Worm (Caenorhabditis elegans): ENCODE measurements around the gene sto-5.

Gene sto-5

DNA sequence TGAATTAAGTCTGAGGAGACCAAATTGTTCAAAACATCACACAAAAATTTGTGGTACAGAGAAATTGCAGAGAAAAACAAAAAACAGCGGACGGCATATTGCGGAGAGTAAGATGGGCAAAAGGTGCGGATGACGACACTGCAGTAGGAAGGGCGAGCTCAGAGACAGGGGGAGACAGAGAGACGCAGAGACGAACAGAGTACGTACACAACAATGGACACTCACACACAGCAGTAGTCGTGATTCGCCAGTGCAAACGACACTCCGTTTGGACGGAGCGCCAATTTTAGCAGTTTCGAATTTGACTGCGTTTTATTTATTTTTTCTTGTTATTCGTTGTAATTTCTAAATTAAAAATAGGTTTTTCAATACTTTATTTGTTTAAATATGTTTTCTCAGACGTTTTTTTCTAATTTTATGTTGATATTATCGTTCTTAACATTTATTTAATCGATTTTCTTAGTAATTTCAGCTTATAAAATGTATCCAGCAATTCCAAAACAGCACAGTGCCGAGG is 47.2 kb upstream of the sto-5 start, which contains the start of gene T20F7.1 (continued):
- TF ChIP-seq dpl-1 (GFP tag; optimal IDR thresholded peaks at IDR 0.05) (peak; percentile 6 to 54 (median 49)), nhr-90 (tag; optimal IDR thresholded peaks at IDR 0.05; ENCODE audit: poor library complexity) (peak; percentile 68), zag-1 (tag; optimal IDR thresholded peaks at IDR 0.05) (no peak), nhr-19 (GFP tag; conservative IDR thresholded peaks at IDR 0.05) (peak; percentile 88), elt-2 (tag; optimal IDR thresholded peaks at IDR 0.05) (peak; percentile 51), lin-39 (tag; optimal IDR thresholded peaks at IDR 0.05) (peak; percentile 16), alr-1 (tag; optimal IDR thresholded peaks at IDR 0.05; ENCODE audit: borderline replicate concordance) (no peak), efl-1 (optimal IDR thresholded peaks at IDR 0.05) (peak; percentile 50 to 61), efl-1 (GFP tag; optimal IDR thresholded peaks at IDR 0.05 in 1 of 2) (peak; percentile 30 to 94), pax-3 (tag; optimal IDR thresholded peaks at IDR 0.05) (no peak), vab-15 (tag; optimal IDR thresholded peaks at IDR 0.05) (no peak), mep-1 (tag; optimal IDR thresholded peaks at IDR 0.05) (peak; percentile 53), ces-1 (GFP tag; optimal IDR thresholded peaks at IDR 0.05) (no peak), aly-2 (tag; optimal IDR thresholded peaks at IDR 0.05) (no peak), aha-1 (tag; optimal IDR thresholded peaks at IDR 0.05) (no peak), hlh-17 (GFP tag; optimal IDR thresholded peaks at IDR 0.05; ENCODE audit: borderline replicate concordance) (no peak), irx-1 (tag; optimal IDR thresholded peaks at IDR 0.05) (peak; percentile 41), swsn-7 (tag; optimal IDR thresholded peaks at IDR 0.05) (peak; percentile 79), lin-35 (GFP tag; optimal IDR thresholded peaks at IDR 0.05) (peak; percentile 57 to 79), mdl-1 (tag; optimal IDR thresholded peaks at IDR 0.05) (peak in 1 of 2 experiments; percentile 70), rnt-1 (tag; optimal IDR thresholded peaks at IDR 0.05) (peak; percentile 78), mef-2 (tag; optimal IDR thresholded peaks at IDR 0.05) (no peak), C16A3.4 (tag; optimal IDR thresholded peaks at IDR 0.05) (peak; percentile 70), blmp-1 (tag; optimal IDR thresholded peaks at IDR 0.05) (peak; percentile 30), snu-23 (GFP tag; optimal IDR thresholded peaks at IDR 0.05) (peak; percentile 90), nhr-237 (tag; optimal IDR thresholded peaks at IDR 0.05) (no peak), nhr-71 (tag; optimal IDR thresholded peaks at IDR 0.05) (peak; percentile 90), ztf-4 (tag; optimal IDR thresholded peaks at IDR 0.05) (peak; percentile 4), jun-1 (tag; optimal IDR thresholded peaks at IDR 0.05) (peak; percentile 16), ceh-82 (tag; optimal IDR thresholded peaks at IDR 0.05) (peak; percentile 37 to 80 (median 56)), nhr-20 (tag; optimal IDR thresholded peaks at IDR 0.05) (peak; percentile 87)

DNA sequence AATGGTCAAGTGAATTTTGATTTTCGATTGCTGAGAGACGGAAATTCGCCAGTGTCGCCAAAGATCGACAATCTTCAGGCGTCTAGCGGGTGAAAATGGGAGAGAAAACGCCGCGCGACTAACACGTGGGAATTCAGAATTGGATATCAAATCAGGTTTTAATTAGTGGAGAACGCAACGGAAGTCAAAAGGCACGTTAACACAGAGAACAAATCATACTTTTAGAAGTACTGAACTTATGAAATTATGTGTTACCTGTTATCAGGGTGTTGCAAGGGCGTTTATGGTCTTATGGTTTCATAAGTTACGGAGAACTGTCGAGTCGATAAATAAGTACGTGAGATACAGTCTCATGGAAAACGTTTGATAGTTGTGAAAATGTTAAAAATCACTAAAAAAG is 46.1 kb upstream of the sto-5 start:
- TF ChIP-seq nhr-84 (tag; optimal IDR thresholded peaks at IDR 0.05) (no peak), grh-1 (GFP tag; IDR thresholded peaks at IDR 0.05) (no peak), sptf-1 (tag; optimal IDR thresholded peaks at IDR 0.05) (no peak), pag-3 (tag; optimal IDR thresholded peaks at IDR 0.05; ENCODE audit: borderline replicate concordance, insufficient read depth) (no peak), snpc-4 (tag; optimal IDR thresholded peaks at IDR 0.05) (no peak), elt-2 (tag; optimal IDR thresholded peaks at IDR 0.05) (peak; percentile 32), isw-1 (GFP tag; IDR thresholded peaks at IDR 0.05) (no peak), irx-1 (tag; optimal IDR thresholded peaks at IDR 0.05) (no peak), F16B12.6 (tag; optimal IDR thresholded peaks at IDR 0.05) (no peak), vab-15 (tag; optimal IDR thresholded peaks at IDR 0.05) (no peak), dsc-1 (tag; optimal IDR thresholded peaks at IDR 0.05) (no peak), alr-1 (tag; optimal IDR thresholded peaks at IDR 0.05; ENCODE audit: borderline replicate concordance) (no peak), fkh-4 (tag; optimal IDR thresholded peaks at IDR 0.05; ENCODE audit: borderline replicate concordance) (no peak), sox-4 (tag; optimal IDR thresholded peaks at IDR 0.05) (no peak), ets-5 (GFP tag; IDR thresholded peaks at IDR 0.05) (no peak), hlh-17 (GFP tag; optimal IDR thresholded peaks at IDR 0.05; ENCODE audit: borderline replicate concordance) (no peak), lsy-2 (tag; optimal IDR thresholded peaks at IDR 0.05) (no peak), hlh-4 (tag; optimal IDR thresholded peaks at IDR 0.05) (no peak), nhr-85 (tag) (peak; percentile 89), lin-39 (tag; optimal IDR thresholded peaks at IDR 0.05) (no peak), nhr-90 (tag; optimal IDR thresholded peaks at IDR 0.05; ENCODE audit: poor library complexity) (peak; percentile 31), nhr-11 (tag; optimal IDR thresholded peaks at IDR 0.05) (no peak), swsn-7 (tag; optimal IDR thresholded peaks at IDR 0.05) (no peak), efl-1 (optimal IDR thresholded peaks at IDR 0.05) (no peak), efl-1 (GFP tag; optimal IDR thresholded peaks at IDR 0.05 in 1 of 2) (peak in 1 of 2 experiments; percentile 27), mab-9 (GFP tag; IDR thresholded peaks at IDR 0.05) (no peak), nhr-19 (GFP tag; conservative IDR thresholded peaks at IDR 0.05) (no peak), ceh-63 (GFP tag; optimal IDR thresholded peaks at IDR 0.05) (no peak), skn-1 (tag; optimal IDR thresholded peaks at IDR 0.05) (no peak), lin-35 (GFP tag; optimal IDR thresholded peaks at IDR 0.05) (peak in 1 of 2 experiments; percentile 69), fos-1 (tag; optimal IDR thresholded peaks at IDR 0.05) (no peak), dpl-1 (GFP tag; optimal IDR thresholded peaks at IDR 0.05) (no peak)
